Worm (Caenorhabditis elegans): ENCODE results near the gene copg-1.

The copg-1 gene

ce11 chrIV:10129957-10130356 is 21.8 kb upstream of the copg-1 start, which contains the start of gene glt-3:
Gene glt-3 (plus strand): TSS chrIV:10130257.
- TF ChIP-seq nhr-76 (tag; optimal IDR thresholded peaks at IDR 0.05) (no peak), elt-1 (tag; optimal IDR thresholded peaks at IDR 0.05; ENCODE audit: borderline replicate concordance, insufficient read depth) (no peak), tbx-8 (GFP tag; optimal IDR thresholded peaks at IDR 0.05) (no peak), nhr-12 (tag; optimal IDR thresholded peaks at IDR 0.05) (no peak), mep-1 (tag; optimal IDR thresholded peaks at IDR 0.05) (no peak), ceh-39 (tag; optimal IDR thresholded peaks at IDR 0.05) (no peak), lsy-2 (tag; optimal IDR thresholded peaks at IDR 0.05) (no peak), unc-62 (GFP tag; optimal IDR thresholded peaks at IDR 0.05) (no peak)

- TF ChIP-seq M03D4.4 (tag; optimal IDR thresholded peaks at IDR 0.05) = no peak
- no peak for TF ChIP-seq elt-3 (tag; optimal IDR thresholded peaks at IDR 0.05)
- TF ChIP-seq lin-13 (tag; optimal IDR thresholded peaks at IDR 0.05) = no peak
- no peak for TF ChIP-seq zip-8 (tag; optimal IDR thresholded peaks at IDR 0.05)
- no peak for TF ChIP-seq nhr-237 (tag; optimal IDR thresholded peaks at IDR 0.05)
- TF ChIP-seq drap-1 (GFP tag; optimal IDR thresholded peaks at IDR 0.05) = no peak
- TF ChIP-seq pha-4 (tag; optimal IDR thresholded peaks at IDR 0.05) = no peak
- TF ChIP-seq mls-2 (tag; optimal IDR thresholded peaks at IDR 0.05) = no peak
- no peak for TF ChIP-seq nhr-28 (tag; optimal IDR thresholded peaks at IDR 0.05)
- no peak for TF ChIP-seq cnd-1 (tag; optimal IDR thresholded peaks at IDR 0.05)
- TF ChIP-seq unc-39 (tag; optimal IDR thresholded peaks at IDR 0.05) = no peak
- TF ChIP-seq hlh-1 (tag; optimal IDR thresholded peaks at IDR 0.05) = no peak
- TF ChIP-seq sptf-1 (tag; optimal IDR thresholded peaks at IDR 0.05) = no peak
- TF ChIP-seq mab-5 (tag; optimal IDR thresholded peaks at IDR 0.05) = no peak
- TF ChIP-seq nhr-2 (tag; optimal IDR thresholded peaks at IDR 0.05) = no peak
- TF ChIP-seq lsy-2 (tag; optimal IDR thresholded peaks at IDR 0.05) = no peak
Measured at ce11 chrIV:10135817-10136216, 15.9 kb upstream of the copg-1 start, which contains the start of gene K08F4.5. Gene K08F4.5 (minus strand): TSS chrIV:10135917.

ce11 chrIV:10137804-10138203 is 13.9 kb upstream of the copg-1 start, which contains the start of gene K08F4.12:
Gene K08F4.12 (plus strand): TSS chrIV:10138104.
- TF ChIP-seq elt-1 (tag; optimal IDR thresholded peaks at IDR 0.05; ENCODE audit: borderline replicate concordance, insufficient read depth) (no peak), M03D4.4 (tag; optimal IDR thresholded peaks at IDR 0.05) (no peak), flh-1 (GFP tag; optimal IDR thresholded peaks at IDR 0.05) (no peak), unc-62 (GFP tag; optimal IDR thresholded peaks at IDR 0.05) (no peak), unc-39 (tag; optimal IDR thresholded peaks at IDR 0.05) (no peak), pha-4 (tag; optimal IDR thresholded peaks at IDR 0.05) (no peak), zip-8 (tag; optimal IDR thresholded peaks at IDR 0.05) (no peak), nhr-76 (tag; optimal IDR thresholded peaks at IDR 0.05) (no peak), tbx-8 (GFP tag; optimal IDR thresholded peaks at IDR 0.05) (no peak), blmp-1 (tag; optimal IDR thresholded peaks at IDR 0.05) (no peak), ceh-83 (GFP tag; optimal IDR thresholded peaks at IDR 0.05) (no peak), mab-5 (tag; optimal IDR thresholded peaks at IDR 0.05) (no peak), mls-2 (tag; optimal IDR thresholded peaks at IDR 0.05) (no peak), bed-3 (GFP tag; optimal IDR thresholded peaks at IDR 0.05) (no peak), lsy-2 (tag; optimal IDR thresholded peaks at IDR 0.05) (no peak), ceh-43 (GFP tag; optimal IDR thresholded peaks at IDR 0.05) (no peak), ces-1 (GFP tag; optimal IDR thresholded peaks at IDR 0.05) (no peak), cnd-1 (tag; optimal IDR thresholded peaks at IDR 0.05) (no peak), hlh-1 (tag; optimal IDR thresholded peaks at IDR 0.05) (no peak)

ce11 chrIV:10140143-10140542 is 11.6 kb upstream of the copg-1 start, which contains the start of gene gst-3:
Gene gst-3 (minus strand): TSS chrIV:10140243.
- TF ChIP-seq unc-62 (GFP tag; optimal IDR thresholded peaks at IDR 0.05) (no peak), nhr-2 (tag; optimal IDR thresholded peaks at IDR 0.05) (no peak), sptf-1 (tag; optimal IDR thresholded peaks at IDR 0.05) (no peak), nhr-76 (tag; optimal IDR thresholded peaks at IDR 0.05) (no peak), ceh-39 (tag; optimal IDR thresholded peaks at IDR 0.05) (no peak)

ce11 chrIV:10141930-10142505 is 9.7 kb upstream of the copg-1 start, which contains the start of the genes gst-2, gst-4 and dhs-12:
Gene gst-2 (minus strand): TSS chrIV:10142061.
Gene gst-4 (plus strand): TSS chrIV:10142225.
Gene dhs-12 (plus strand): TSS chrIV:10142455.
- TF ChIP-seq nhr-237 (tag; optimal IDR thresholded peaks at IDR 0.05) (no peak), tbx-8 (GFP tag; optimal IDR thresholded peaks at IDR 0.05) (no peak), hlh-1 (tag; optimal IDR thresholded peaks at IDR 0.05) (no peak), ces-1 (GFP tag; optimal IDR thresholded peaks at IDR 0.05) (no peak), elt-3 (tag; optimal IDR thresholded peaks at IDR 0.05) (no peak), ham-2 (GFP tag; optimal IDR thresholded peaks at IDR 0.05) (no peak), elt-1 (tag; optimal IDR thresholded peaks at IDR 0.05; ENCODE audit: borderline replicate concordance, insufficient read depth) (no peak), nhr-28 (tag; optimal IDR thresholded peaks at IDR 0.05) (no peak), bed-3 (GFP tag; optimal IDR thresholded peaks at IDR 0.05) (no peak), ceh-43 (GFP tag; optimal IDR thresholded peaks at IDR 0.05) (no peak), unc-120 (tag; optimal IDR thresholded peaks at IDR 0.05; ENCODE audit: poor library complexity, severe bottlenecking) (no peak)
